Fruit fly (Drosophila melanogaster) whole organism, adult: ENCODE measurements around the gene lark.

Experiments
- CG11617 ChIP-seq: fragments of 200-800 bp; sonication (Bioruptor generic); optimal IDR thresholded peaks from 2 replicates; lab custom pipeline; 2017; ENCODE audit warnings: mild to moderate bottlenecking, missing biosample characterization, missing genetic modification reagents, missing genetic modification characterization
- CG12768 ChIP-seq: fragments of 200-800 bp; sonication (Bioruptor generic); optimal IDR thresholded peaks from 2 replicates; lab custom pipeline; 2017; ENCODE audit warnings: missing biosample characterization, missing genetic modification characterization, mild to moderate bottlenecking, moderate library complexity, missing genetic modification reagents
- CG14711 ChIP-seq: fragments of 200-800 bp; sonication (Bioruptor generic); optimal IDR thresholded peaks from 2 replicates; lab custom pipeline; 2018; ENCODE audit warnings: missing biosample characterization, mild to moderate bottlenecking, missing genetic modification characterization, moderate library complexity
- CG1620 ChIP-seq: fragments of 200-800 bp; sonication (Bioruptor generic); optimal IDR thresholded peaks from 2 replicates; lab custom pipeline; 2016; ENCODE audit warnings: missing biosample characterization, missing genetic modification characterization
- CG33017 ChIP-seq: fragments of 200-800 bp; sonication (Bioruptor generic); optimal IDR thresholded peaks from 2 replicates; lab custom pipeline; 2018; ENCODE audit warnings: missing biosample characterization, mild to moderate bottlenecking, missing genetic modification characterization, moderate library complexity
- CG5204 ChIP-seq: fragments of 200-800 bp; sonication (Bioruptor generic); optimal IDR thresholded peaks from 2 replicates; lab custom pipeline; 2016; ENCODE audit warnings: missing biosample characterization, missing genetic modification characterization
- CG7045 ChIP-seq: fragments of 200-800 bp; sonication (Bioruptor generic); optimal IDR thresholded peaks from 2 replicates; lab custom pipeline; 2017; ENCODE audit warnings: missing biosample characterization, mild to moderate bottlenecking, missing genetic modification characterization
- CG7101 ChIP-seq: fragments of 200-800 bp; sonication (Bioruptor generic); optimal IDR thresholded peaks from 2 replicates; lab custom pipeline; 2018; ENCODE audit warnings: missing biosample characterization, mild to moderate bottlenecking, missing genetic modification characterization, moderate library complexity
- Clk ChIP-seq: fragments of 200-800 bp; sonication (Bioruptor generic); optimal IDR thresholded peaks from 2 replicates; lab custom pipeline; 2017; ENCODE audit warnings: missing biosample characterization, missing genetic modification characterization
- Crg-1 ChIP-seq: fragments of 200-800 bp; sonication (Bioruptor generic); optimal IDR thresholded peaks from 2 replicates; lab custom pipeline; 2016; ENCODE audit warnings: missing biosample characterization, missing genetic modification characterization
- Hr96 ChIP-seq: fragments of 200-800 bp; sonication (Bioruptor generic); optimal IDR thresholded peaks from 2 replicates; lab custom pipeline; 2016; ENCODE audit warnings: missing biosample characterization, missing genetic modification characterization
- Mnt ChIP-seq: fragments of 200-800 bp; sonication (Bioruptor generic); optimal IDR thresholded peaks from 2 replicates; lab custom pipeline; 2016; ENCODE audit warnings: missing biosample characterization, mild to moderate bottlenecking, missing genetic modification characterization
- bab1 ChIP-seq: fragments of 200-800 bp; sonication (Bioruptor generic); optimal IDR thresholded peaks from 3 replicates; lab custom pipeline; 2019; ENCODE audit warnings: missing biosample characterization, mild to moderate bottlenecking, missing genetic modification characterization, moderate library complexity
- cic ChIP-seq: fragments of 200-800 bp; sonication (Bioruptor generic); optimal IDR thresholded peaks from 2 replicates; lab custom pipeline; 2017; ENCODE audit warnings: missing biosample characterization, mild to moderate bottlenecking, missing genetic modification characterization, moderate library complexity
- cnc ChIP-seq, 2 experiments: fragments of >200 bp; optimal IDR thresholded peaks; 2 replicates each; lab custom pipeline; 2017
- kay ChIP-seq: fragments of 200-800 bp; sonication (Bioruptor generic); peaks from one replicate; lab custom pipeline; 2016; ENCODE audit warnings: missing biosample characterization, missing genetic modification characterization, borderline replicate concordance
- ovo ChIP-seq: fragments of 200-800 bp; sonication (Bioruptor generic); optimal IDR thresholded peaks from 2 replicates; lab custom pipeline; 2016; ENCODE audit warnings: missing biosample characterization, missing genetic modification characterization
- pad ChIP-seq: fragments of 200-800 bp; sonication (Bioruptor generic); optimal IDR thresholded peaks from 3 replicates; lab custom pipeline; 2017; ENCODE audit warnings: missing biosample characterization, missing genetic modification characterization, mild to moderate bottlenecking, moderate library complexity, missing genetic modification reagents
- tj ChIP-seq: fragments of 200-800 bp; sonication (Bioruptor generic); optimal IDR thresholded peaks from 3 replicates; lab custom pipeline; 2017; ENCODE audit warnings: missing biosample characterization, mild to moderate bottlenecking, missing genetic modification characterization, moderate library complexity
- toe ChIP-seq: fragments of 200-800 bp; sonication (Bioruptor generic); optimal IDR thresholded peaks from 2 replicates; lab custom pipeline; 2016; ENCODE audit warnings: missing biosample characterization, missing genetic modification characterization

The lark gene

DNA sequence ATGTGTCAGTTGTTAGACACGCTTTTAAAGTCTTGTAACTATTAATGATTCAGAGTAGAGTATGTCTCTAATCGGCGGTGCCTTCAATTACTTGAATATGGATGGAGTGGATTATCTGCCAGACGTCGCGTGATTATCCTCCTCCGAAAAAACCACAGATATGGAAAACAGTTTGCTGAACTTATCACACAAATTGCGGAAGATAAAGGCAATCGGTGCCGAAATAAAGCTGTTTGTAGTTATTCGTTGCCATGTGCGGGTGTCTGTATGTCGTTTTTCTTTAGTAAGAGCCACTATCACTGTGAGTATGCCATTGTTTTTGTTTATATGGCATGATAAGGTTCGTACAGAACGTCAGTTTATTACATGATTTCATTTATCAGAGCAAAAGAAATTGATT is 4.9 kb downstream of the lark start:
- TF ChIP-seq CG5204 (no peak), Mnt (GFP tag; lab: Kevin White, UChicago) (peak; percentile 9), cic (GFP tag; lab: Kevin White, UChicago) (peak; percentile 29)

DNA sequence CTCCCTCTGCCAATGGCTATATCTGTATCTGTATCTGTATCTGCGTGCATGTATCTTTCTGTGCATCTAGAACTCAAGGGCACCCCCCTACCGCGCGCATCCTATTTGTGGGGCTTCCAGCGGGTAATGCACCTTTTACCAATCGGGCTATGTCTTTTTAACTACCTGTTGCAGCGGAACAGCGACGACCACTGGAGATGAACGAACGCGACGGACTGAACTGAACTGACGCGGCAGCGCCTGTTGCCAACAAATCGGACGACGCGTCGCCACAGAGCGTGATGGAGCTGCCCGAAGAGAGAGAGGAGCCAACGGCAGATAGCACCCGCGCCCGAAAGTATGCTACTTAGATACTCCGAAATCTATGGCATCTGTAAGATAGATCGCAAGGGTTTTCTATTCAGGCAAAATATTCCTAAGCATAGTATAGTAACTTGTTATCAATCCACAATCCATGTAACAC is 5.9 kb downstream of the lark start, which contains the start of gene Cln7:
Gene Cln7, minus strand, starts transcription at position 219 of the 463 bp plus-strand sequence.
- peak; percentile 97 for TF ChIP-seq cic (GFP tag; lab: Kevin White, UChicago)
- peak; percentile 60 for TF ChIP-seq CG7045 (GFP tag; lab: Kevin White, UChicago)
- peak; percentile 86 for TF ChIP-seq CG11617 (GFP tag; lab: Kevin White, UChicago)
- peak; percentile 80 for TF ChIP-seq Clk (GFP tag; lab: Kevin White, UChicago)
- no peak for TF ChIP-seq cnc (optimal IDR thresholded peaks at IDR 0.05; lab: Kevin White, UChicago)
- peak; percentile 36 for TF ChIP-seq Crg-1 (GFP tag; lab: Kevin White, UChicago)
- TF ChIP-seq toe (GFP tag; lab: Kevin White, UChicago), result no peak
- peak; percentile 76 for TF ChIP-seq ovo
- peak; percentile 52 for TF ChIP-seq CG1620
- peak; percentile 74 for TF ChIP-seq tj (GFP tag; lab: Kevin White, UChicago)
- peak; percentile 95 for TF ChIP-seq CG12768 (GFP tag; lab: Kevin White, UChicago)
- TF ChIP-seq CG33017 (tag; lab: Kevin White, UChicago), result peak; percentile 80
- TF ChIP-seq CG7101, result peak; percentile 58
- TF ChIP-seq CG5204, result no peak
- TF ChIP-seq Mnt (GFP tag; lab: Kevin White, UChicago), result peak; percentile 84
- peak; percentile 46 for TF ChIP-seq CG14711 (tag; lab: Kevin White, UChicago)
- no peak for TF ChIP-seq kay (GFP tag; lab: Kevin White, UChicago)
- TF ChIP-seq pad, result peak; percentile 48
- peak; percentile 96 for TF ChIP-seq bab1 (GFP tag; lab: Kevin White, UChicago)
- TF ChIP-seq Hr96, result no peak

DNA sequence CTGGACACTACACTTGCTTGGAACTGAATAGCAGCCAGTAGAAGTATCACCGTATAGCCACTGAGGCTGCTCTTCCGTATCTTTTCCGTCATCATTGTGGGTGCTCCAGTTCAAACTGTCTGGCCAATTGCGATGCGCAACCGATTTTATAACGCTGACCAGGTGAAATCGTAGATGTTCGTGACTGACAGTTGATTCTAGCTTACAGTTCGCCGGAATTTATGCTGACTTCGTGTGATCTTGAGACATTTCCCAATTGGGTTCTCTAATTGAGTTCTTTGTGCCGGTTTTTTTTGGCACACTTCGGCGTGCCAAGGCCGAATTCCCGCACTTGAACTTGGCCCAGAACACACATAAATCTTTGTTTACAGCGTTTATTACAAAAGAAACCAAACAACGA is 7.9 kb downstream of the lark start, which contains the start of gene CG14834:
Gene CG14834, minus strand, starts transcription at position 173 of the 400 bp plus-strand sequence.
- no peak for TF ChIP-seq cic (GFP tag; lab: Kevin White, UChicago)
- TF ChIP-seq CG14711 (tag; lab: Kevin White, UChicago), result no peak
- peak; percentile 93 for TF ChIP-seq tj (GFP tag; lab: Kevin White, UChicago)
- no peak for TF ChIP-seq kay (GFP tag; lab: Kevin White, UChicago)

DNA sequence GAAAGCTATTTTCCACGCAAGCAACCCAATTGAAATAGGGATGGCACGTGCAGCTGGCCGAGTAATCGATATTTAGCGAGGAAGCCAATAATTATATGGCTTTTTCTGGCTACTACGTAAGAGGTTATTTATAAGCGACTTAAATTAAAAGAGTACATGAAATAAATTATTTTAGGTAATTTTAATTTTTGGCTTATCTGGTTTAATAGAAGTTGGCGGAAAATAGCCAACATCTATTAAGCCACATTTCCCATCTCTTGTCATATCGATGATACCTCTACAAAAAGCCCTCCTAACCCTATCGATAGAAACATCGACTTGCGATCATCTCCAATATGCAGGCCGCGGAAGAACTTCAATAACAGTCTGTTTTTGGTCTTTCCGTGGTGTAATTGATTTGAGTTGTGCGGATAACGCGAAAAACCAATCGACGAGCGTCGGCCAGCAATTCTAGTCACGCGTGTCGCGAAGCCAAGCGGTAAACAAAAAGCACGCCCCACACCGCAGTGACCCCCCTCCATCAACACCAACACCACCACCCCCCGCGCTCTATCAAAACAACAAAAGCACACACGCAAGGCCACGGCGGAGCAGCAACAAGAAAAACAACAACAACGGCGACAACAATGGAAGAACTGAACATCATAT is 9.0 kb downstream of the lark start, which contains the start of the genes Srp19 and qm:
Gene Srp19, minus strand, starts transcription at position 51 of the 648 bp plus-strand sequence.
Gene qm, plus strand, starts transcription at position 330 of the 648 bp plus-strand sequence.
- TF ChIP-seq bab1 (GFP tag; lab: Kevin White, UChicago) (peak; percentile 67), ovo (peak; percentile 5), CG12768 (GFP tag; lab: Kevin White, UChicago) (peak; percentile 43), CG1620 (no peak), toe (GFP tag; lab: Kevin White, UChicago) (no peak), Clk (GFP tag; lab: Kevin White, UChicago) (no peak), CG14711 (tag; lab: Kevin White, UChicago) (peak; percentile 43), CG5204 (no peak), Mnt (GFP tag; lab: Kevin White, UChicago) (peak; percentile 58), kay (GFP tag; lab: Kevin White, UChicago) (no peak), tj (GFP tag; lab: Kevin White, UChicago) (peak; percentile 19), CG7101 (peak; percentile 49), cnc (optimal IDR thresholded peaks at IDR 0.05; lab: Kevin White, UChicago) (no peak), CG33017 (tag; lab: Kevin White, UChicago) (peak; percentile 26), CG11617 (GFP tag; lab: Kevin White, UChicago) (peak; percentile 29), cic (GFP tag; lab: Kevin White, UChicago) (no peak), Crg-1 (GFP tag; lab: Kevin White, UChicago) (no peak), CG7045 (GFP tag; lab: Kevin White, UChicago) (no peak)

DNA sequence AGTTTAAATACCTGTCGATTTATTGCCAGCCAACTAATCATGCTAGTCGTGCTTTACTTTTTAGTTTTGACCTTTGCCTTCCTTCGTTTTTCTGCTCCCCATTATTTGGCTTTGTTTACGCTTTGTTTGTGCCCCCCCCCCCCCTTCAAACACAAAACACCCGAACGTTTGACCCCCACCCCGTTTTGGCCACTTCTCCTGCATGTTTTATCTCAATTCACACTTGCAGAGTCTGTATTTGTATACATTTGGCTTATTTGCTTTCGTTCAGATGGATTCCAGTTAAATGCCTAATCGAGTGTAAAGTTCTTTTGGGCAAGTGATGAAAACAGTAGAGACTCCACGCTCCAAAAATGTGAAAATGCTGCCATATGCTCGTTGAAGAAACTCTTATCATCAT is 10.2 kb downstream of the lark start:
- no peak for TF ChIP-seq CG12768 (GFP tag; lab: Kevin White, UChicago)

DNA sequence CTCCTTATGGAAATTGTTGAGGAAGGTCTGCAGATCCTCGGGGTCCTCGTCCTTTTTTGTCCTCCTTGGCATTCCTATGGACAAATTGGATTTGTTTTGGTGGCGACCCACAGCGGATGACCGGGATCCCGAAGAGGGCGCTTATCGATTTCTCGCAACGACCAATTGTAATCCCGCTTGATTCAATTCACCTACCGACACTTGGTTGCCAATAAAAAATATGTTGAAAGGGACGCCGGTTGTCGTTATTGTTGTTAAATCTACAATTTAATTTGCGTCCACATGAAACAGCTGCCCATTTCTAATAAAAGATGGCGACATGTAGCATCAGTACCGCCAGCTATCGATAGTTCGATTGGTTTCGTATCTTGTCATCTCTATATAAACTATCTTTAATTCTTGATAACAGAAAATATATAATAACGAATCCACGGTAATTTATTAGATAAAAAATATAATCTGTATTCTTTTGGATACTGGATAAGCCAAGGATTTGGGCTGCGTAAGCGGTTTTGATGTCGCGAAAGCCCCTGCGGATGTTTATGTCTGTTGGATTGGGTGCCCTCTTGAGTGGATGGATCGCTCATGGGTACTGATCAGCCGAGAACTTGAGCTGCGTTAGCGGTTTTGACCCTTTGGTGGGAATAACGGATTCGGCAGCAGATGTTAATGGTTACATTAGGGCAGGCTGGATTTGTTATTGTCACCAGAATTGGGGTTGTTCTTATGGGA is 17.5 kb downstream of the lark start, which contains the start of gene CTCF:
Gene CTCF, minus strand, starts transcription at position 328 of the 732 bp plus-strand sequence.
- TF ChIP-seq cic (GFP tag; lab: Kevin White, UChicago) (peak; percentile 22), ovo (no peak), bab1 (GFP tag; lab: Kevin White, UChicago) (peak; percentile 43), CG5204 (no peak), tj (GFP tag; lab: Kevin White, UChicago) (peak; percentile 49), pad (peak; percentile 53), Clk (GFP tag; lab: Kevin White, UChicago) (no peak), CG14711 (tag; lab: Kevin White, UChicago) (peak; percentile 22), Mnt (GFP tag; lab: Kevin White, UChicago) (peak; percentile 40), CG1620 (no peak), CG7101 (peak; percentile 29), CG11617 (GFP tag; lab: Kevin White, UChicago) (peak; percentile 31)
